Worm (Caenorhabditis elegans) whole organism, young adult: Measurements from ENCODE around the gene Y57G11B.8.
A peak's percentile ranks its signal among the peaks of the same experiment; 100 is the strongest.

Experiments used
- Y53G8AR.9 ChIP-seq: fragments of 200-800 bp; sonication (Bioruptor generic); conservative IDR thresholded peaks from 2 replicates; pipeline ENCODE4 v1.3.6; 2022; ENCODE audit warnings: missing genetic modification reagents, missing genetic modification characterization, missing compliant biosample characterization
- ceh-100 ChIP-seq: fragments of 200-800 bp; sonication (Bioruptor generic); IDR thresholded peaks from 2 replicates; pipeline ENCODE4 v1.3.6; 2022; ENCODE audit warnings: missing genetic modification reagents, missing genetic modification characterization, missing compliant biosample characterization
- dpl-1 ChIP-seq: fragments of 150-350 bp; optimal IDR thresholded peaks from 2 replicates; lab custom pipeline; 2014; ENCODE audit warnings: missing biosample characterization, missing genetic modification reagents, missing genetic modification characterization
- lir-1 ChIP-seq: fragments of 200-800 bp; sonication (Bioruptor generic); conservative IDR thresholded peaks from 2 replicates; pipeline ENCODE4 v1.3.6; 2022; ENCODE audit warnings: missing genetic modification reagents, missing genetic modification characterization, missing compliant biosample characterization
- madf-6 ChIP-seq: fragments of 200-800 bp; sonication (Bioruptor generic); IDR thresholded peaks from 2 replicates; pipeline ENCODE4 v1.3.6; 2022; ENCODE audit warnings: missing genetic modification reagents, missing genetic modification characterization, missing compliant biosample characterization
- mxl-1 ChIP-seq: sonication (generic microtip); optimal IDR thresholded peaks from 2 replicates; lab custom pipeline; 2016; ENCODE audit warnings: missing genetic modification characterization, missing compliant biosample characterization
- nfyb-1 ChIP-seq: fragments of 200-800 bp; sonication (Bioruptor generic); IDR thresholded peaks from 2 replicates; pipeline ENCODE4 v1.3.6; 2022; ENCODE audit warnings: missing genetic modification reagents, missing genetic modification characterization, missing compliant biosample characterization
- snpc-1.1 ChIP-seq: sonication (generic microtip); optimal IDR thresholded peaks from 2 replicates; lab custom pipeline; 2017; ENCODE audit warnings: missing genetic modification characterization, mild to moderate bottlenecking, missing compliant biosample characterization, antibody characterized with exemption, moderate library complexity, missing genotype, missing genetic modification reagents; ENCODE audit not compliant: insufficient read depth

DNA sequence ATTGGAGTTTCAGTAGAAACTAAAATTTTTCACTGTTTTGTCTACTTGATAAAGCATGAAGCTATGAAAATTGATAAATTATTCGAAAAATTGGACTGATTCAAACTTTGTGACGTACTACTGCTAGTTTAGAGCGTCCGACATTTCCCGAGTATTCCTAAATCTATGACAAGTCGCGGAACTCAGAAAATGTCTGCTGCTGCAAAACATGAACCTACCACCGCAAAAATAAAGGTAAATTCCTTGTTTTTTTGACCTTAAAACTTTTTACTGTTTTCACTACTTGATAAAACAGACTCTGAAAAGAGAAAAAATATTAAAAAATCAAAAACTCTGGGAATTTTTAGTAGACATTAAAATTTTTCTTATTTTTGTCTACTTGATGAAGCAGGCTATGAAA is 8.3 kb upstream of the Y57G11B.8 start:
- no peak for TF ChIP-seq mxl-1 (tag; lab: Kevin White, UChicago)
- TF ChIP-seq snpc-1.1 (tag; lab: Kevin White, UChicago), result peak; percentile 5
- TF ChIP-seq dpl-1 (GFP tag; lab: Kevin White, UChicago), result no peak
- TF ChIP-seq madf-6 (GFP tag; lab: Robert Waterston, UW), result no peak
- TF ChIP-seq Y53G8AR.9, result no peak
- no peak for TF ChIP-seq lir-1 (GFP tag; lab: Robert Waterston, UW)
- TF ChIP-seq nfyb-1 (GFP tag; lab: Robert Waterston, UW), result no peak
- TF ChIP-seq ceh-100 (GFP tag; lab: Robert Waterston, UW), result no peak
